Worm (Caenorhabditis elegans) whole organism, young adult: ENCODE results near the gene mab-21.

ENCODE experiments used
- B0019.2 ChIP-seq: fragments of 200-800 bp; sonication (Bioruptor generic); conservative IDR thresholded peaks from 2 replicates; pipeline ENCODE4 v1.3.6; 2022; ENCODE audit warnings: missing genetic modification reagents, missing genetic modification characterization, missing compliant biosample characterization
- B0336.3 ChIP-seq: fragments of 200-800 bp; sonication (Bioruptor generic); IDR thresholded peaks from 2 replicates; pipeline ENCODE4 v1.3.6; 2022; ENCODE audit warnings: missing genetic modification characterization, missing compliant biosample characterization
- F22D6.2 ChIP-seq: sonication (generic microtip); optimal IDR thresholded peaks from 2 replicates; lab custom pipeline; 2016; ENCODE audit warnings: mild to moderate bottlenecking, missing genetic modification characterization, missing compliant biosample characterization
- F23B12.7 ChIP-seq: sonication (generic microtip); optimal IDR thresholded peaks from 2 replicates; lab custom pipeline; 2017; ENCODE audit warnings: missing genetic modification characterization, mild to moderate bottlenecking, missing compliant biosample characterization, antibody characterized with exemption, moderate library complexity; ENCODE audit not compliant: insufficient read depth
- F49E8.2 ChIP-seq: sonication (generic microtip); optimal IDR thresholded peaks from 3 replicates; lab custom pipeline; 2017; ENCODE audit warnings: missing genetic modification characterization, mild to moderate bottlenecking, missing compliant biosample characterization, antibody characterized with exemption, moderate library complexity; ENCODE audit not compliant: insufficient read depth
- F57C9.4 ChIP-seq: sonication (generic microtip); optimal IDR thresholded peaks from 2 replicates; lab custom pipeline; 2017; ENCODE audit warnings: mild to moderate bottlenecking, missing genetic modification characterization, missing compliant biosample characterization
- K11D2.4 ChIP-seq: fragments of 200-800 bp; sonication (Bioruptor generic); IDR thresholded peaks from 2 replicates; pipeline ENCODE4 v1.3.6; 2022; ENCODE audit warnings: missing genetic modification reagents, missing genetic modification characterization, missing compliant biosample characterization
- Y67H2A.10 ChIP-seq: fragments of 200-800 bp; sonication (Bioruptor generic); conservative IDR thresholded peaks from 2 replicates; pipeline ENCODE4 v1.3.6; 2022; ENCODE audit warnings: missing genetic modification reagents, missing genetic modification characterization, missing compliant biosample characterization
- akir-1 ChIP-seq: fragments of 200-800 bp; sonication (Bioruptor generic); optimal IDR thresholded peaks from 2 replicates; lab custom pipeline; 2018; ENCODE audit warnings: mild to moderate bottlenecking, missing genetic modification characterization, moderate library complexity, missing compliant biosample characterization
- aptf-3 ChIP-seq: fragments of 200-800 bp; sonication (Bioruptor generic); IDR thresholded peaks from 2 replicates; pipeline ENCODE4 v1.3.6; 2022; ENCODE audit warnings: missing genetic modification characterization, missing compliant biosample characterization
- atf-7 ChIP-seq: sonication (generic microtip); optimal IDR thresholded peaks from 2 replicates; lab custom pipeline; 2017; ENCODE audit warnings: mild to moderate bottlenecking, missing genetic modification characterization, missing compliant biosample characterization
- athp-1 ChIP-seq: sonication (generic microtip); optimal IDR thresholded peaks from 2 replicates; lab custom pipeline; 2017; ENCODE audit warnings: mild to moderate bottlenecking, missing genetic modification characterization, missing compliant biosample characterization
- attf-3 ChIP-seq: fragments of 200-800 bp; sonication (Bioruptor generic); conservative IDR thresholded peaks from 2 replicates; pipeline ENCODE4 v1.3.6; 2022; ENCODE audit warnings: missing genetic modification reagents, missing genetic modification characterization, missing compliant biosample characterization
- attf-5 ChIP-seq: fragments of 200-800 bp; sonication (Bioruptor generic); optimal IDR thresholded peaks from 2 replicates; lab custom pipeline; 2018; ENCODE audit warnings: mild to moderate bottlenecking, missing genetic modification characterization, missing compliant biosample characterization
- bed-2 ChIP-seq: fragments of 200-800 bp; sonication (Bioruptor generic); IDR thresholded peaks from 2 replicates; pipeline ENCODE4 v1.3.6; 2022; ENCODE audit warnings: missing genetic modification reagents, missing genetic modification characterization, missing compliant biosample characterization
- cebp-2 ChIP-seq: fragments of 200-800 bp; sonication (Bioruptor generic); IDR thresholded peaks from 2 replicates; pipeline ENCODE4 v1.3.6; 2022; ENCODE audit warnings: missing genetic modification characterization, missing compliant biosample characterization
- ceh-58 ChIP-seq: fragments of 200-800 bp; sonication (Bioruptor generic); IDR thresholded peaks from 2 replicates; pipeline ENCODE4 v1.3.6; 2022; ENCODE audit warnings: missing genetic modification characterization, missing compliant biosample characterization
- dox-1 ChIP-seq: fragments of 200-800 bp; sonication (Bioruptor generic); IDR thresholded peaks from 2 replicates; pipeline ENCODE4 v1.3.6; 2022; ENCODE audit warnings: missing genetic modification reagents, missing genetic modification characterization, missing compliant biosample characterization
- egrh-3 ChIP-seq: fragments of 200-800 bp; sonication (Bioruptor generic); IDR thresholded peaks from 2 replicates; pipeline ENCODE4 v1.3.6; 2022; ENCODE audit warnings: missing genetic modification reagents, missing genetic modification characterization, missing compliant biosample characterization
- ekl-4 ChIP-seq: fragments of 200-800 bp; sonication (Bioruptor generic); IDR thresholded peaks from 2 replicates; pipeline ENCODE4 v1.3.6; 2022; ENCODE audit warnings: missing genetic modification reagents, missing genetic modification characterization, missing compliant biosample characterization
- hmg-20 ChIP-seq: fragments of 200-800 bp; sonication (Bioruptor generic); IDR thresholded peaks from 2 replicates; pipeline ENCODE4 v1.3.6; 2022; ENCODE audit warnings: missing genetic modification reagents, missing genetic modification characterization, missing compliant biosample characterization
- hsf-1 ChIP-seq: fragments of 200-800 bp; sonication (Bioruptor generic); IDR thresholded peaks from 2 replicates; pipeline ENCODE4 v1.3.6; 2022; ENCODE audit warnings: missing genetic modification reagents, missing genetic modification characterization, missing compliant biosample characterization
- lag-1 ChIP-seq: fragments of 200-800 bp; sonication (Bioruptor generic); IDR thresholded peaks from 2 replicates; pipeline ENCODE4 v1.3.6; 2022; ENCODE audit warnings: missing genetic modification reagents, missing genetic modification characterization, missing compliant biosample characterization
- let-526 ChIP-seq: fragments of 200-800 bp; sonication (Bioruptor generic); IDR thresholded peaks from 2 replicates; pipeline ENCODE4 v1.3.6; 2022; ENCODE audit warnings: missing genetic modification reagents, missing genetic modification characterization, missing compliant biosample characterization
- lin-26 ChIP-seq: fragments of 200-800 bp; sonication (Bioruptor generic); IDR thresholded peaks from 2 replicates; pipeline ENCODE4 v1.3.6; 2022; ENCODE audit warnings: missing genetic modification reagents, missing genetic modification characterization, missing compliant biosample characterization
- lin-35 ChIP-seq, 3 experiments: fragments of 150-350 bp in 2 of 3; sonication (generic microtip) in 1 of 3; optimal IDR thresholded peaks; 2 replicates each; lab custom pipeline; 2014 to 2018; ENCODE audit warnings: missing biosample characterization in 3 of 3, missing genetic modification characterization in 3 of 3, missing genetic modification reagents in 3 of 3
- lin-54 ChIP-seq: fragments of 200-800 bp; sonication (Bioruptor generic); optimal IDR thresholded peaks from 2 replicates; lab custom pipeline; 2018; ENCODE audit warnings: mild to moderate bottlenecking, missing genetic modification characterization, missing compliant biosample characterization
- madf-3 ChIP-seq: fragments of 200-800 bp; sonication (Bioruptor generic); IDR thresholded peaks from 2 replicates; pipeline ENCODE4 v1.3.6; 2022; ENCODE audit warnings: missing genetic modification reagents, missing genetic modification characterization, missing compliant biosample characterization
- madf-6 ChIP-seq: fragments of 200-800 bp; sonication (Bioruptor generic); IDR thresholded peaks from 2 replicates; pipeline ENCODE4 v1.3.6; 2022; ENCODE audit warnings: missing genetic modification reagents, missing genetic modification characterization, missing compliant biosample characterization
- nfyb-1 ChIP-seq: fragments of 200-800 bp; sonication (Bioruptor generic); IDR thresholded peaks from 2 replicates; pipeline ENCODE4 v1.3.6; 2022; ENCODE audit warnings: missing genetic modification reagents, missing genetic modification characterization, missing compliant biosample characterization
- nhr-80 ChIP-seq: sonication (generic microtip); optimal IDR thresholded peaks from 2 replicates; lab custom pipeline; 2016; ENCODE audit warnings: missing genetic modification characterization, missing compliant biosample characterization
- pbrm-1 ChIP-seq: fragments of 200-800 bp; sonication (Bioruptor generic); IDR thresholded peaks from 2 replicates; pipeline ENCODE4 v1.3.6; 2022; ENCODE audit warnings: missing genetic modification reagents, missing genetic modification characterization, missing compliant biosample characterization
- snpc-1.3 ChIP-seq: sonication (generic microtip); optimal IDR thresholded peaks from 2 replicates; lab custom pipeline; 2017; ENCODE audit warnings: missing genetic modification characterization, mild to moderate bottlenecking, missing compliant biosample characterization, antibody characterized with exemption, moderate library complexity, missing genotype, missing genetic modification reagents; ENCODE audit not compliant: insufficient read depth
- snpc-4 ChIP-seq, 5 experiments: fragments of 150-350 bp in 1 of 5; sonication (generic microtip) in 4 of 5; optimal IDR thresholded peaks; 2 replicates each; lab custom pipeline; 2014 to 2018; ENCODE audit warnings: missing genetic modification characterization in 5 of 5, missing biosample characterization in 3 of 5, antibody characterized with exemption in 2 of 5, mild to moderate bottlenecking in 2 of 5, missing compliant biosample characterization in 2 of 5, missing genotype in 2 of 5, moderate library complexity in 2 of 5, missing genetic modification reagents in 1 of 5
- unc-62 ChIP-seq: fragments of 150-350 bp; optimal IDR thresholded peaks from 2 replicates; lab custom pipeline; 2014; ENCODE audit warnings: missing biosample characterization, missing genetic modification reagents, missing genetic modification characterization
- zfh-2 ChIP-seq: fragments of 200-800 bp; sonication (Bioruptor generic); conservative IDR thresholded peaks from 2 replicates; pipeline ENCODE4 v1.3.6; 2022; ENCODE audit warnings: missing genetic modification reagents, missing genetic modification characterization, missing compliant biosample characterization
- zim-3 ChIP-seq: sonication (generic microtip); optimal IDR thresholded peaks from 2 replicates; lab custom pipeline; 2017; ENCODE audit warnings: mild to moderate bottlenecking, missing genetic modification characterization, moderate library complexity, missing compliant biosample characterization
- ztf-26 ChIP-seq: sonication (generic microtip); optimal IDR thresholded peaks from 2 replicates; lab custom pipeline; 2017; ENCODE audit warnings: missing genetic modification characterization, missing compliant biosample characterization
- ztf-6 ChIP-seq: fragments of 200-800 bp; sonication (Bioruptor generic); IDR thresholded peaks from 2 replicates; pipeline ENCODE4 v1.3.6; 2022; ENCODE audit warnings: missing genetic modification reagents, missing genetic modification characterization, missing compliant biosample characterization

Gene mab-21

ce11 chrIII:4568455-4568854, 32.1 kb upstream of the mab-21 start, which contains the start of gene idhg-1 (continued):
- no peak for TF ChIP-seq madf-3 (GFP tag; lab: Robert Waterston, UW)

- no peak for TF ChIP-seq F57C9.4
- no peak for TF ChIP-seq snpc-4 (GFP tag; optimal IDR thresholded peaks at IDR 0.05; lab: Kevin White, UChicago)
- peak in 2 of 4 experiments; percentile 22 to 26 for TF ChIP-seq snpc-4 (tag; optimal IDR thresholded peaks at IDR 0.05; lab: Kevin White, UChicago)
- peak; percentile 28 for TF ChIP-seq nhr-80
- peak; percentile 52 for TF ChIP-seq F23B12.7
- no peak for TF ChIP-seq attf-3 (GFP tag; lab: Robert Waterston, UW)
- peak; percentile 15 for TF ChIP-seq attf-5 (GFP tag; lab: Kevin White, UChicago)
- TF ChIP-seq, all 124 proteins: peak for 4
Observed at ce11 chrIII:4578385-4578903, 22.1 kb upstream of the mab-21 start, which contains the start of the genes sel-5 and wdr-48. Gene sel-5, minus strand, starts transcription at chrIII:4578437. Gene wdr-48, plus strand, starts transcription at chrIII:4578853.

- TF ChIP-seq ceh-58 (GFP tag; lab: Robert Waterston, UW): no peak
Observed at ce11 chrIII:4581495-4581894, 19.1 kb upstream of the mab-21 start, which contains the start of gene F35G12.12. Gene F35G12.12, plus strand, starts transcription at chrIII:4581795.

- TF ChIP-seq nfyb-1 (peak; percentile 81), lin-54 (GFP tag; lab: Kevin White, UChicago) (no peak)
Observed at ce11 chrIII:4584068-4584566, 16.4 kb upstream of the mab-21 start, which contains the start of gene F35G12.5. Gene F35G12.5, plus strand, starts transcription at chrIII:4584118.

- no peak for TF ChIP-seq akir-1
- peak in 1 of 3 experiments; percentile 62 for TF ChIP-seq lin-35 (GFP tag; optimal IDR thresholded peaks at IDR 0.05; lab: Kevin White, UChicago)
- TF ChIP-seq athp-1: no peak
- no peak for TF ChIP-seq zfh-2
- TF ChIP-seq attf-3 (GFP tag; lab: Robert Waterston, UW): no peak
- no peak for TF ChIP-seq Y67H2A.10
- peak; percentile 96 for TF ChIP-seq madf-6
- TF ChIP-seq cebp-2 (GFP tag; lab: Robert Waterston, UW): no peak
- TF ChIP-seq F22D6.2 (tag; lab: Kevin White, UChicago): no peak
- TF ChIP-seq lin-54 (GFP tag; lab: Kevin White, UChicago): peak; percentile 81
- no peak for TF ChIP-seq B0019.2 (GFP tag; lab: Robert Waterston, UW)
- no peak for TF ChIP-seq hmg-20
- TF ChIP-seq egrh-3: no peak
- TF ChIP-seq ztf-26: no peak
- no peak for TF ChIP-seq K11D2.4 (GFP tag; lab: Robert Waterston, UW)
- no peak for TF ChIP-seq atf-7 (tag; lab: Kevin White, UChicago)
- no peak for TF ChIP-seq let-526 (GFP tag; lab: Robert Waterston, UW)
- TF ChIP-seq hsf-1 (GFP tag; lab: Robert Waterston, UW): peak; percentile 58; the same call in 1 of the 2 replicates
- TF ChIP-seq ekl-4 (GFP tag; lab: Robert Waterston, UW): peak; percentile 66
- TF ChIP-seq pbrm-1 (GFP tag; lab: Robert Waterston, UW): peak; percentile 43; the same call in 1 of the 2 replicates
- no peak for TF ChIP-seq B0336.3 (GFP tag; lab: Robert Waterston, UW)
- peak; percentile 24 for TF ChIP-seq snpc-1.3 (tag; lab: Kevin White, UChicago)
- TF ChIP-seq unc-62 (GFP tag; lab: Kevin White, UChicago): no peak
- no peak for TF ChIP-seq ceh-58 (GFP tag; lab: Robert Waterston, UW)
- TF ChIP-seq lin-26 (GFP tag; lab: Robert Waterston, UW): no peak
- peak; percentile 66 for TF ChIP-seq dox-1 (GFP tag; lab: Robert Waterston, UW)
- no peak for TF ChIP-seq bed-2 (GFP tag; lab: Robert Waterston, UW)
- no peak for TF ChIP-seq ztf-6 (GFP tag; lab: Robert Waterston, UW)
- no peak for TF ChIP-seq F49E8.2 (tag; lab: Kevin White, UChicago)
- peak; percentile 67 for TF ChIP-seq nfyb-1
- no peak for TF ChIP-seq zim-3
- no peak for TF ChIP-seq lag-1 (GFP tag; lab: Robert Waterston, UW)
- no peak for TF ChIP-seq aptf-3
Observed at ce11 chrIII:4587177-4587576, 13.4 kb upstream of the mab-21 start, which contains the start of the genes F35G12.7 and smc-4. Gene F35G12.7, minus strand, starts transcription at chrIII:4587330. Gene smc-4, plus strand, starts transcription at chrIII:4587501.
